Worm (Caenorhabditis elegans): ENCODE results near the gene wdr-5.1.
A peak's percentile ranks its signal among the peaks of the same experiment; 100 is the strongest.

ce11 chrIII:3664224-3664623 is 40.9 kb upstream of the wdr-5.1 start, which contains the start of gene C46F11.4:
- TF ChIP-seq ets-7 (tag; optimal IDR thresholded peaks at IDR 0.05) = peak; percentile 62
- peak; percentile 85 for TF ChIP-seq flt-1 (GFP tag; IDR thresholded peaks at IDR 0.05)
- peak; percentile 84 for TF ChIP-seq tbx-37 (GFP tag; conservative IDR thresholded peaks at IDR 0.05)
- TF ChIP-seq tra-4 (tag; optimal IDR thresholded peaks at IDR 0.05) = peak; percentile 36
